Fruit fly (Drosophila melanogaster) whole organism: Measurements from ENCODE around the gene Rab3GAP1.

Experiments used
- CG8478 ChIP-seq: fragments of >200 bp; optimal IDR thresholded peaks from 2 replicates; lab custom pipeline; 2018; ENCODE audit warnings: inconsistent platforms
- Dll ChIP-seq: fragments of >200 bp; optimal IDR thresholded peaks from 2 replicates; lab custom pipeline; 2017
- EcR ChIP-seq, 2 experiments: fragments of >200 bp; optimal IDR thresholded peaks; 2 replicates each; lab custom pipeline; 2017; ENCODE audit warnings: missing biosample characterization in 2 of 2, missing genetic modification characterization in 2 of 2, missing genetic modification reagents in 2 of 2
- pan ChIP-seq: fragments of >200 bp; optimal IDR thresholded peaks from 2 replicates; lab custom pipeline; 2017
- psq ChIP-seq: fragments of >200 bp; optimal IDR thresholded peaks from 2 replicates; lab custom pipeline; 2017
- usp ChIP-seq: fragments of >200 bp; optimal IDR thresholded peaks from 2 replicates; lab custom pipeline; 2017; ENCODE audit warnings: missing biosample characterization, missing genetic modification characterization, mixed read lengths

The Rab3GAP1 gene

dm6 chr2L:1613748-1614365 is 2.9 kb upstream of the Rab3GAP1 start, which contains the start of gene RFeSP:
Gene RFeSP, minus strand, starts transcription at chr2L:1614160.
- TF ChIP-seq EcR (GFP tag; optimal IDR thresholded peaks at IDR 0.05; lab: Kevin White, UChicago): no peak
- TF ChIP-seq usp (GFP tag; lab: Kevin White, UChicago): no peak
- no peak for TF ChIP-seq CG8478 (lab: Kevin White, UChicago)
- no peak for TF ChIP-seq Dll (lab: Kevin White, UChicago)
- TF ChIP-seq psq: no peak
- TF ChIP-seq pan (lab: Kevin White, UChicago): no peak

dm6 chr2L:1606758-1607157 is 4.2 kb downstream of the Rab3GAP1 start:
- TF ChIP-seq pan (lab: Kevin White, UChicago): no peak
- no peak for TF ChIP-seq EcR (GFP tag; optimal IDR thresholded peaks at IDR 0.05; lab: Kevin White, UChicago)
- TF ChIP-seq usp (GFP tag; lab: Kevin White, UChicago): no peak
- no peak for TF ChIP-seq Dll (lab: Kevin White, UChicago)
- no peak for TF ChIP-seq CG8478 (lab: Kevin White, UChicago)
- no peak for TF ChIP-seq psq

dm6 chr2L:1603847-1604246 is 7.1 kb downstream of the Rab3GAP1 start:
- TF ChIP-seq psq: no peak
- TF ChIP-seq usp (GFP tag; lab: Kevin White, UChicago): no peak

- TF ChIP-seq Dll (lab: Kevin White, UChicago) (no peak), CG8478 (lab: Kevin White, UChicago) (no peak), usp (GFP tag; lab: Kevin White, UChicago) (no peak), psq (no peak), EcR (GFP tag; optimal IDR thresholded peaks at IDR 0.05; lab: Kevin White, UChicago) (peak in 1 of 2 experiments; percentile 74), pan (lab: Kevin White, UChicago) (no peak)
Observed at dm6 chr2L:1596693-1597092, 14.3 kb downstream of the Rab3GAP1 start.

DNA sequence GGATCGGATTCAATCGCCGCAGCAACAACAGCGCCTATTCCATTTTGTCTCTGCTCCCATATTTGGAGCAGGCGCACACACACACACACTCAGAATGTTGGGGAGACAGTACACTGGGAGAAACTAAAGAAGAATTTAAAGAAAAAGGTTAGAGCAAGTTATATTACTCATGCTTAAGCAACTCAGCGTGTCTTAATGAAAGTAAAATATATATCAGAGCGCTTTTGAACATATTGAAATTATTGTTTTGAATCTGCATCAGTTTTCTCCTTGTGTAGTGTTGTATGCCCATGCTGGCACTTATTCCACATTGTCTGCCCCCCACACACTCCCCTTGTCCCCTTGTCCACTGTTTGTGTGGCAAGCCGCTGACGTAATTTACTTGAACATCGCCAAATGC is 20.8 kb downstream of the Rab3GAP1 start:
- TF ChIP-seq psq (no peak), pan (lab: Kevin White, UChicago) (no peak), Dll (lab: Kevin White, UChicago) (no peak), CG8478 (lab: Kevin White, UChicago) (no peak), EcR (GFP tag; optimal IDR thresholded peaks at IDR 0.05; lab: Kevin White, UChicago) (no peak), usp (GFP tag; lab: Kevin White, UChicago) (no peak)

- TF ChIP-seq pan (lab: Kevin White, UChicago): no peak
- no peak for TF ChIP-seq CG8478 (lab: Kevin White, UChicago)
- TF ChIP-seq EcR (GFP tag; optimal IDR thresholded peaks at IDR 0.05; lab: Kevin White, UChicago): no peak
- TF ChIP-seq usp (GFP tag; lab: Kevin White, UChicago): no peak
- TF ChIP-seq Dll (lab: Kevin White, UChicago): no peak
- no peak for TF ChIP-seq psq
Observed at dm6 chr2L:1587055-1587454, 23.9 kb downstream of the Rab3GAP1 start, which contains the start of gene nis. Gene nis, minus strand, starts transcription at chr2L:1587155.

dm6 chr2L:1579800-1580199 is 31.2 kb downstream of the Rab3GAP1 start:
- TF ChIP-seq CG8478 (lab: Kevin White, UChicago) (no peak), EcR (GFP tag; optimal IDR thresholded peaks at IDR 0.05; lab: Kevin White, UChicago) (no peak), usp (GFP tag; lab: Kevin White, UChicago) (no peak), psq (no peak), pan (lab: Kevin White, UChicago) (no peak), Dll (lab: Kevin White, UChicago) (no peak)

- TF ChIP-seq pan (lab: Kevin White, UChicago) (no peak), Dll (lab: Kevin White, UChicago) (no peak), CG8478 (lab: Kevin White, UChicago) (no peak), usp (GFP tag; lab: Kevin White, UChicago) (no peak), EcR (GFP tag; optimal IDR thresholded peaks at IDR 0.05; lab: Kevin White, UChicago) (no peak), psq (no peak)
Observed at dm6 chr2L:1579254-1579653, 31.7 kb downstream of the Rab3GAP1 start.

DNA sequence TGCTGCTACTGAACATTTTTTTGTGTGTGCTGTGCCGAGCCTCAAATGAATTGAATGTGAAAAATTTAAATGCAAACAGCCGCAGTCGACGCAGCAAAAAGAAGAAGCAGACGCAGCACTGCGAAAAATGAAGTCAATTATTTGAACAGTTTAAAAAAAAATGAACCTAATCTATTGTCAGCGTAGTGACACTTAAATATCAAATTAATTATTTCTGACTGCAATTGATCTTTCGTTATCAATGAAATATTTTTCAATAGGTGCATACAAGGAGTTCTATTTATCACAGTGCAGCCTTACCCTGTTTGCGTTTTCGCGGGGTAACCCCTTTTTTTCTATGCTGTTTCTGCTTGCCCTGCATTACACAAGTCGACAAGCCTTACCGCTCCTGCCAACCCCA is 35.4 kb downstream of the Rab3GAP1 start:
- TF ChIP-seq Dll (lab: Kevin White, UChicago): no peak
- no peak for TF ChIP-seq psq
- no peak for TF ChIP-seq EcR (GFP tag; optimal IDR thresholded peaks at IDR 0.05; lab: Kevin White, UChicago)
- no peak for TF ChIP-seq pan (lab: Kevin White, UChicago)
- no peak for TF ChIP-seq usp (GFP tag; lab: Kevin White, UChicago)
- TF ChIP-seq CG8478 (lab: Kevin White, UChicago): no peak

DNA sequence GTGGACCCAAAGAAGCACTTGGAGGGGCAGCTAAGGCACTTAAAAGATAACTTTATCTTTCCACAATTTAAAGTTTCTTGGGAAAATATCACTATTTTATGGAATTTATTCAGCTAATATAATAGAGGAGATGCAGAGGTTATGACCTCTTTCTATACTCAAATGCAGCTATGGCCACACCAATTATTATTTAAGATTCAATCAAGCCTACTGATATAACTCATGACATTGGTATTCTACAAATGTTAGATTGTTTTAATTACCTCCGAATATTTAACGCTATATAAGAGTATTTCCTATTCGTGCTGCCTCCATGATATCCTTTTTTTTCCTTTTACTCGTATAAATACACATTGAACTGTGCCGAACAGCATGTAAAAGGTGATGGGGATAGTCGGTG is 36.9 kb downstream of the Rab3GAP1 start:
- TF ChIP-seq CG8478 (lab: Kevin White, UChicago): no peak
- no peak for TF ChIP-seq Dll (lab: Kevin White, UChicago)
- no peak for TF ChIP-seq EcR (GFP tag; optimal IDR thresholded peaks at IDR 0.05; lab: Kevin White, UChicago)
- no peak for TF ChIP-seq usp (GFP tag; lab: Kevin White, UChicago)
- no peak for TF ChIP-seq psq
- no peak for TF ChIP-seq pan (lab: Kevin White, UChicago)

DNA sequence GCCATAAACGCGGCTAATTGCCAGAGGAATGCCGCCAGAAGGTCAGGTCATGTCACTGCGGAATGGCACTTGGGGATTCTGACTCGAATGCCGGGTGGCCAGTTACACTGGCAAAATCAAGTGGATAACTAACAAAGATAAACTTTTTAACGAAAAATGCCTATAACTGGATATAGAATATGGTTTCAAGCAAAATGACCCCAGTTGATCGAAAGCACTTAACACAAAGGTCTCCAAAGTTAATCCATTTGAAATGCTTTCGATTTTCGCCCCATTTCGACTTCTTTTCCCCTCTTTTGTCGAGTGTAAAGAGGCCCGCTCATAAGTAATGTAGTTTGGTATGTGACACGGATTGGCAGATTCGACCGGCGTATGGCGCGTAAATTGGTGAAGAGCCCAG is 42.3 kb downstream of the Rab3GAP1 start:
- TF ChIP-seq psq: no peak
- no peak for TF ChIP-seq Dll (lab: Kevin White, UChicago)
- no peak for TF ChIP-seq usp (GFP tag; lab: Kevin White, UChicago)
- TF ChIP-seq pan (lab: Kevin White, UChicago): no peak
- no peak for TF ChIP-seq CG8478 (lab: Kevin White, UChicago)
- no peak for TF ChIP-seq EcR (GFP tag; optimal IDR thresholded peaks at IDR 0.05; lab: Kevin White, UChicago)

DNA sequence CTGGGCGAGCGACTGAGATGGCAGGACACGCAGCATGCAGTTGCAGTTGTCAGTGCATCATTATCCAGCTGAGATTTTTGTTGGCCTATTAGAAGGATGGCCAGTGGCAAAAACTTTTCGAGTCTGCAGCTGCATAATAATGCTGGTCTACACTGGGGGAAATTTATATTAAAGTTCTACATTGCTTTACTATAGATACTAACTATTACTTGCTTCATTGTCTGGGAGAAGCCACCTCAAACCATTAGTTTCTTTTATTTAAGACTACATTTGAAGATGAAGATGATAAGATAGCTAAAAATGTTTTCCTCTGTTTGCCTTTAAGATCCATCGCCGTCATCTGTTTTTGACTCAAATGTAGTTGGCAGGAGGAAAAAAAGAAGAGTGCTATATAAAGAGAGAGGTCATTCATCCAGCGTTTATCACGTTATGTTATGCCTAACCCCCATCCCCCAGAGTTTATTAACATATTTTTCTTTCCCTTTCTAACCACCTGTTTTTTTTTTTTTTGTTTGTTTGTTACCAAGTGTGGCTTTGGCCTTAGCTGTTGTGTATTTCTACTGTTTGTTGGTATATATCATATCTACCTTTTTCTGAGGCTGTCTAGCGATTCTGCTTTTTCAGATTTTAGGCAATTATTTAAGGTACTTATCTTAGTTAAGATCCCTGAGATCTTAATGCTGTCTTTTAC is 51.0 kb downstream of the Rab3GAP1 start:
- no peak for TF ChIP-seq pan (lab: Kevin White, UChicago)
- peak in 1 of 2 experiments; percentile 1 for TF ChIP-seq EcR (GFP tag; optimal IDR thresholded peaks at IDR 0.05; lab: Kevin White, UChicago)
- no peak for TF ChIP-seq usp (GFP tag; lab: Kevin White, UChicago)
- no peak for TF ChIP-seq Dll (lab: Kevin White, UChicago)
- TF ChIP-seq CG8478 (lab: Kevin White, UChicago): no peak
- TF ChIP-seq psq: no peak
